Worm (Caenorhabditis elegans) whole organism, young adult: ENCODE measurements around the gene dyf-4.

ENCODE experiments used
- ama-1 ChIP-seq, 3 experiments: fragments of 150-350 bp in 1 of 3; sonication (generic microtip) in 2 of 3; optimal IDR thresholded peaks; 2 replicates each; lab custom pipeline; 2014 to 2018; ENCODE audit warnings: missing biosample characterization in 2 of 3, missing genetic modification characterization in 2 of 3, missing genetic modification reagents in 2 of 3
- efl-1 ChIP-seq: fragments of 150-350 bp; optimal IDR thresholded peaks from 2 replicates; lab custom pipeline; 2014; ENCODE audit warnings: missing biosample characterization, missing genetic modification reagents, missing genetic modification characterization
- him-1 ChIP-seq: sonication (generic microtip); optimal IDR thresholded peaks from 2 replicates; lab custom pipeline; 2016; ENCODE audit warnings: missing genotype, missing genetic modification reagents, missing genetic modification characterization, missing compliant biosample characterization
- lsy-27 ChIP-seq: sonication (generic microtip); optimal IDR thresholded peaks from 2 replicates; lab custom pipeline; 2017; ENCODE audit warnings: missing genetic modification characterization, mild to moderate bottlenecking, missing compliant biosample characterization, antibody characterized with exemption, missing genotype, borderline replicate concordance; ENCODE audit not compliant: insufficient read depth
- unc-62 ChIP-seq: fragments of 150-350 bp; optimal IDR thresholded peaks from 2 replicates; lab custom pipeline; 2014; ENCODE audit warnings: missing biosample characterization, missing genetic modification reagents, missing genetic modification characterization

DNA sequence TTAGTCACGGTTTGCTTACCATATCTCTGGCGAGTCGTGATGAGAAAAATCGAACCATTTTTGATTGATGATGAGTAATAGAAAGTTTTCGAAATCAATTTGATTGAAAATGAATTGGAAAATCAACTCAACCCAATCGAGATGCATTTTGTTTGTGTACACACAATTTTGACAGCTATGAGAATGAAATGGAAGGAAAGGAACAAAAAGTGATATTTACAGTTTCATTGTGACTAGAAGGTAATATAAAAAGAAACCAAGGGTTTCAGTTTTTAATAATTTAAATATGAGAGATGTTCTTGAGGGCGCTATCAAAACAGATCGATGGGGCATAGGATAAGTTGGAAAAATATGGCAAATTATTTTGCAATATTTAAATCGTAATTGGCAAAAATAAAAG, 8.4 kb downstream of the dyf-4 start, which contains the start of gene cal-1:
- TF ChIP-seq lsy-27 (no peak), him-1 (tag; lab: Kevin White, UChicago) (no peak), ama-1 (optimal IDR thresholded peaks at IDR 0.05; lab: Kevin White, UChicago) (no peak), ama-1 (GFP tag; optimal IDR thresholded peaks at IDR 0.05; lab: Kevin White, UChicago) (no peak), unc-62 (peak; percentile 10), efl-1 (no peak)
